Worm (Caenorhabditis elegans) whole organism, mixed stage, embryonic: ENCODE data around the gene F54B11.11.

Experiments
- elt-1 ChIP-seq: sonication (generic microtip); optimal IDR thresholded peaks from 2 replicates; lab custom pipeline; 2017; ENCODE audit warnings: missing genetic modification characterization, mild to moderate bottlenecking, missing compliant biosample characterization, antibody characterized with exemption, moderate library complexity, borderline replicate concordance; ENCODE audit not compliant: insufficient read depth
- nhr-237 ChIP-seq: fragments of 150-350 bp; optimal IDR thresholded peaks from 2 replicates; lab custom pipeline; 2014; ENCODE audit warnings: missing biosample characterization, missing genetic modification characterization
- pha-4 ChIP-seq: fragments of 150-350 bp; optimal IDR thresholded peaks from 2 replicates; lab custom pipeline; 2018; ENCODE audit warnings: missing biosample characterization, missing genetic modification reagents, missing genetic modification characterization

DNA sequence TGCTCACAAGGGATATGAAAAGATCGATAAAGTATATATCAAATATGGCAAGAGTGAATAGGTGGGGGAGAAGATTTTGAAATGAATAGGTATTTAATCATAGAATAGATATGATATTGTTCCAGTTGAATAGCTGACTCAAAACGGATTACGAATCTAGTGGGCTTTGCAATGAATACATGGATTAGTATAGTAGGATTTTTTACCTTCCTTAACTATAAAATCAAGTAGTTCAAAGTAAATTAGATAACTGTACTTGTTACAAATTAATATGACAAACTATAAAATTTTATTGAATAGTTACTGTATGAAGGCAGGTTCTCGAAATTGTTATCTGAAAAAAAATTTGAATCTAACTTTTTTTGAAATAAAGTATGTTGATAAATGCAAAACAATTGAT is 27.7 kb upstream of the F54B11.11 start, which contains the start of gene odr-1:
- TF ChIP-seq nhr-237 (tag; lab: Kevin White, UChicago): no peak
- no peak for TF ChIP-seq elt-1 (tag; lab: Kevin White, UChicago)
- TF ChIP-seq pha-4 (tag; lab: Kevin White, UChicago): no peak
